Worm (Caenorhabditis elegans) whole organism, L4/young adult: ENCODE data around the gene nspa-9.

Source experiments
- dao-5 ChIP-seq: sonication (generic microtip); optimal IDR thresholded peaks from 2 replicates; lab custom pipeline; 2016; ENCODE audit warnings: missing genotype, missing genetic modification characterization, moderate library complexity, missing compliant biosample characterization
- him-1 ChIP-seq: sonication (generic microtip); optimal IDR thresholded peaks from 2 replicates; lab custom pipeline; 2016; ENCODE audit warnings: missing genotype, missing genetic modification reagents, missing genetic modification characterization, missing compliant biosample characterization

DNA sequence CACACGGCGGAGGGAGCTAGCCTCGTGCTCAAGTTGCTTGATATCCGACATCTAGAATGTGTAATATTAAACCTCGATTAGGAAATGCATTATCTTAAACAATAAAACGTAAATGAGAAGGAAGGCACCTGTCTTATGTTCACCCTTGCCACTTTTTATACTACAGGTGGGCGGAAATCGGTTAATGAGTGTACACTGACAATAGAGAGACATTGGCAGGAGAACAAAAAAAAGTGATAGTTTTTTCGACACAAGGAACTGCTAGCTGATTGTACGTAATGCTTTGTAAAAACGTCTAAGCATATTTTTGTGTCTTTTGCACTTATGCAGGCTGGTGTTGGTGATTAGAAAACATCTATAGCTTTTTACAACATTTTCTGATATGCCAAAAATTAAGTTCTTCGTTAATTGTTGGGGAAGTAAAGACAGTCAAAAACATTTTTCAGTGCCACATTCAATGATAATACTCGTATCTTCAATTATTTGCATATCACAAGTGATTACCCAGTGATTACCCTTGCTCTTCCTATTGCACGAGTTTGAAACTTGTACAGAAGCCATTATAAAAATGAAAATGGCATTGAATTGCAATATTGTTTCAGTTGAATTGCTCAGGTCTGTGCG, 26.5 kb upstream of the nspa-9 start, which contains the start of gene col-180:
- TF ChIP-seq him-1 (no peak), dao-5 (tag; lab: Kevin White, UChicago) (no peak)
